Worm (Caenorhabditis elegans) whole organism, mixed stage, embryonic: ENCODE results near the gene F15H10.9.

Experiments
- ham-2 ChIP-seq: fragments of 200-800 bp; sonication (Bioruptor generic); optimal IDR thresholded peaks from 2 replicates; lab custom pipeline; 2018; ENCODE audit warnings: mild to moderate bottlenecking, missing genetic modification characterization, missing compliant biosample characterization
- mep-1 ChIP-seq: fragments of 150-350 bp; optimal IDR thresholded peaks from 2 replicates; lab custom pipeline; 2017; ENCODE audit warnings: missing biosample characterization, missing genetic modification reagents, missing genetic modification characterization, inconsistent platforms
- nhr-237 ChIP-seq: fragments of 150-350 bp; optimal IDR thresholded peaks from 2 replicates; lab custom pipeline; 2014; ENCODE audit warnings: missing biosample characterization, missing genetic modification characterization
- pha-4 ChIP-seq: fragments of 150-350 bp; optimal IDR thresholded peaks from 2 replicates; lab custom pipeline; 2018; ENCODE audit warnings: missing biosample characterization, missing genetic modification reagents, missing genetic modification characterization
- snpc-4 ChIP-seq: fragments of 150-350 bp; optimal IDR thresholded peaks from 2 replicates; lab custom pipeline; 2014; ENCODE audit warnings: missing biosample characterization, missing genetic modification characterization

DNA sequence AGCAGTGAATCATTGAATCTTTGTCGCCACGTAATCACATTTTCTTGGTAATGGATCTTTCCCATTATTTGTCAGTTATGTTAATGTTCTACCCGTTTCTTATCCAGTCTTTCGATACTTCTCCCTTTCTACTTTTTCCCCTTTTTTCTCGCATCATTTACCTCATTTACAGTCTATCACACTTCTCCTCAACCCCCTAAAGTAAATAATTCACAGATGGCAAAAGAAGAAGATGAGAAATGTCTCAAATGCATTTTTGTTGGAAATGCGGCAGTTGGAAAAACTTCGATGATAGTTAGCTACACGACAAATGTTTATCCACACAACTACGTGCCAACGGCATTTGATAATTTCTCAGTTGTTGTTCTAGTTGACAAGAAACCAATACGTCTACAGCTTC, 47.6 kb upstream of the F15H10.9 start, which contains the start of gene chw-1:
- TF ChIP-seq nhr-237 (tag; lab: Kevin White, UChicago) (no peak), pha-4 (tag; lab: Kevin White, UChicago) (no peak), snpc-4 (tag; lab: Kevin White, UChicago) (no peak), mep-1 (tag; lab: Kevin White, UChicago) (no peak), ham-2 (GFP tag; lab: Kevin White, UChicago) (no peak)
